Worm (Caenorhabditis elegans): Measurements from ENCODE around the gene flp-10.
A peak's percentile ranks its signal among the peaks of the same experiment; 100 is the strongest.

DNA sequence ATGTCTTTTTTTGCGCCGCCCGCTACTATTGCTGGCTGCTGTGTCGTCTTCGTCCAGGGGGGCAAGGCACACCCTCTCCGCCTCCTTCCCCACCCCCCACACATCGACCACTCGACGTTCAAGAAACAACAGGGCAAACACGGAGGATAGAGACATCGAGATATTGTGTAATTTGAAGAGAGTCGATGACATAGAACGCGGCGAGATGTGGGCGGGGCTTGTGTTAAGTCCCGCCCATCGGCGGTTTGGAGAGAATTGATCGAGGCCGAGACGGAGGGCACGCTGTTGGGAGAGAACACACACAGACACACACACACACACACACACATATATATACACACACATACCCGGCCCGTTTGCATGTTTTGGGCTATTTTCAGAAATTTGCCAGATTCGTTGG is 23.1 kb upstream of the flp-10 start:
- TF ChIP-seq W03F9.2 (tag; optimal IDR thresholded peaks at IDR 0.05) (peak; percentile 5), dao-5 (tag; optimal IDR thresholded peaks at IDR 0.05) (peak; percentile 69)
